Worm (Caenorhabditis elegans) whole organism, early embryonic: ENCODE data around the gene C54F6.6.

ENCODE experiments used
- B0310.2 ChIP-seq: sonication (generic microtip); optimal IDR thresholded peaks from 2 replicates; lab custom pipeline; 2016; ENCODE audit warnings: mild to moderate bottlenecking, missing genetic modification characterization, missing compliant biosample characterization
- F13C5.2 ChIP-seq: sonication (generic microtip); optimal IDR thresholded peaks from 2 replicates; lab custom pipeline; 2017; ENCODE audit warnings: mild to moderate bottlenecking, missing genetic modification characterization, inconsistent platforms, missing compliant biosample characterization
- ama-1 ChIP-seq: fragments of 150-350 bp; optimal IDR thresholded peaks from 2 replicates; lab custom pipeline; 2014
- ceh-13 ChIP-seq: fragments of 200-800 bp; sonication (Bioruptor generic); optimal IDR thresholded peaks from 2 replicates; lab custom pipeline; 2018; ENCODE audit warnings: mild to moderate bottlenecking, missing genetic modification characterization, missing compliant biosample characterization
- ceh-36 ChIP-seq: sonication (generic microtip); optimal IDR thresholded peaks from 2 replicates; lab custom pipeline; 2016; ENCODE audit warnings: missing genetic modification characterization, inconsistent platforms, missing compliant biosample characterization
- hmg-4 ChIP-seq: fragments of 200-800 bp; sonication (Bioruptor generic); optimal IDR thresholded peaks from 2 replicates; lab custom pipeline; 2018; ENCODE audit warnings: mild to moderate bottlenecking, missing genetic modification characterization, missing compliant biosample characterization
- hnd-1 ChIP-seq: sonication (generic microtip); optimal IDR thresholded peaks from 2 replicates; lab custom pipeline; 2016; ENCODE audit warnings: missing genetic modification characterization, missing compliant biosample characterization
- sea-1 ChIP-seq: fragments of 200-800 bp; sonication (Bioruptor generic); conservative IDR thresholded peaks from 2 replicates; pipeline ENCODE4 v1.3.6; 2022; ENCODE audit warnings: missing genetic modification characterization, missing compliant biosample characterization
- tbx-37 ChIP-seq: fragments of 200-800 bp; sonication (Bioruptor generic); conservative IDR thresholded peaks from 2 replicates; pipeline ENCODE4 v1.3.6; 2022; ENCODE audit warnings: missing genetic modification reagents, missing genetic modification characterization, missing compliant biosample characterization

DNA sequence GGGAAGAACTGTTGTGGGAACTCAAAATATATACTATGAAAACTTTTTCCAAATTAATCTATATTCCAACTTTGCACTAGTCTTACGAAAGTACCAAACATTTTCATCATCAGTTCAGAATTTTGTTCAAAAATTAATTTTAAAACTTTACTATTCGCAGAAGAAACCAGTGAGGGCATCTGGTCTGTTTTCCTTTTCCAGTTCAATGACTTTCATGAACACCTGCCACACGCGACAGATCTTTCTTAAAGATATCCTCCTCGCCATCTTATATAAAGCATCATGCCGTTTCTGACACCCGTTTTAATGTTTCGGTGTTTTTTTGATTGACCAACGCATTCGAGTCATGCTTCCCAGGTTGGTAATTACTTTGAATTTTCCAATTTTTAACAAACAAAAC is 9.5 kb downstream of the C54F6.6 start, which contains the start of gene C54F6.3:
- no peak for TF ChIP-seq ceh-13 (GFP tag; lab: Kevin White, UChicago)
- no peak for TF ChIP-seq ama-1 (lab: Kevin White, UChicago)
- TF ChIP-seq ceh-36, result no peak
- TF ChIP-seq B0310.2, result no peak
- TF ChIP-seq tbx-37 (GFP tag; lab: Robert Waterston, UW), result no peak
- no peak for TF ChIP-seq F13C5.2 (tag; lab: Kevin White, UChicago)
- no peak for TF ChIP-seq sea-1 (GFP tag; lab: Robert Waterston, UW)
- no peak for TF ChIP-seq hmg-4 (GFP tag; lab: Kevin White, UChicago)
- TF ChIP-seq hnd-1, result no peak
